Fruit fly (Drosophila melanogaster) whole organism, embryonic: ENCODE results near the gene enc.

Experiments used
- Asciz ChIP-seq: fragments of 200-800 bp; sonication (Bioruptor generic); optimal IDR thresholded peaks from 2 replicates; lab custom pipeline; 2017; ENCODE audit warnings: missing biosample characterization, mild to moderate bottlenecking, missing genetic modification characterization, missing genetic modification reagents
- Atf3 ChIP-seq: fragments of 200-800 bp; sonication (Bioruptor generic); optimal IDR thresholded peaks from 3 replicates; lab custom pipeline; 2016; ENCODE audit warnings: missing biosample characterization, missing genetic modification characterization
- BEAF-32 ChIP-seq: fragments of 200-800 bp; sonication (Bioruptor generic); optimal IDR thresholded peaks from 3 replicates; lab custom pipeline; 2017; ENCODE audit warnings: missing biosample characterization, missing genetic modification characterization, mild to moderate bottlenecking, moderate library complexity, missing genetic modification reagents
- CG10462 ChIP-seq: fragments of 200-800 bp; sonication (Bioruptor generic); optimal IDR thresholded peaks from 2 replicates; lab custom pipeline; 2016; ENCODE audit warnings: missing biosample characterization, missing genetic modification characterization
- CG10959 ChIP-seq: fragments of 200-800 bp; sonication (Bioruptor generic); IDR thresholded peaks from 2 replicates; pipeline ENCODE4 v1.3.6; 2022; ENCODE audit warnings: missing biosample characterization, missing genetic modification characterization
- CG12236 ChIP-seq: fragments of 200-800 bp; sonication (Bioruptor generic); optimal IDR thresholded peaks from 2 replicates; lab custom pipeline; 2016; ENCODE audit warnings: missing biosample characterization, missing genetic modification characterization
- CG14014 ChIP-seq: fragments of 200-800 bp; sonication (Bioruptor generic); IDR thresholded peaks from 2 replicates; pipeline ENCODE4 v1.3.6; 2022; ENCODE audit warnings: missing biosample characterization, missing genetic modification characterization
- CG14710 ChIP-seq: fragments of 200-800 bp; sonication (Bioruptor generic); optimal IDR thresholded peaks from 3 replicates; lab custom pipeline; 2019; ENCODE audit warnings: missing biosample characterization, mild to moderate bottlenecking, missing genetic modification characterization, moderate library complexity
- CG15479 ChIP-seq: fragments of 200-800 bp; sonication (Bioruptor generic); optimal IDR thresholded peaks from 3 replicates; lab custom pipeline; 2019; ENCODE audit warnings: missing biosample characterization, mild to moderate bottlenecking, missing genetic modification characterization, moderate library complexity
- CG1602 ChIP-seq: fragments of 200-800 bp; sonication (Bioruptor generic); optimal IDR thresholded peaks from 3 replicates; lab custom pipeline; 2016; ENCODE audit warnings: missing biosample characterization, missing genetic modification characterization
- CG17328 ChIP-seq: fragments of 200-800 bp; sonication (Bioruptor generic); IDR thresholded peaks from 2 replicates; pipeline ENCODE4 v1.3.6; 2022; ENCODE audit warnings: missing biosample characterization, missing genetic modification characterization
- CG17361 ChIP-seq: fragments of 200-800 bp; sonication (Bioruptor generic); IDR thresholded peaks from 3 replicates; pipeline ENCODE4 v1.3.6; 2022; ENCODE audit warnings: missing biosample characterization, missing genetic modification characterization
- CG17912 ChIP-seq: fragments of 200-800 bp; sonication (Bioruptor generic); optimal IDR thresholded peaks from 2 replicates; lab custom pipeline; 2018; ENCODE audit warnings: missing biosample characterization, mild to moderate bottlenecking, missing genetic modification characterization
- CG30431 ChIP-seq: fragments of 200-800 bp; sonication (Bioruptor generic); optimal IDR thresholded peaks from 2 replicates; lab custom pipeline; 2017; ENCODE audit warnings: missing biosample characterization, missing genetic modification characterization
- CG32532 ChIP-seq: fragments of 200-800 bp; sonication (Bioruptor generic); IDR thresholded peaks from 2 replicates; pipeline ENCODE4 v1.3.6; 2022; ENCODE audit warnings: missing biosample characterization, missing genetic modification characterization
- CG32772 ChIP-seq: fragments of 200-800 bp; sonication (Bioruptor generic); IDR thresholded peaks from 2 replicates; pipeline ENCODE4 v1.3.6; 2022; ENCODE audit warnings: missing biosample characterization, missing genetic modification characterization
- CG34224 ChIP-seq: fragments of 200-800 bp; sonication (Bioruptor generic); IDR thresholded peaks from 3 replicates; pipeline ENCODE4 v1.3.6; 2022; ENCODE audit warnings: missing biosample characterization, missing genetic modification characterization; ENCODE audit not compliant: partially characterized antibody
- CG3838 ChIP-seq: fragments of 200-800 bp; sonication (Bioruptor generic); optimal IDR thresholded peaks from 3 replicates; lab custom pipeline; 2016; ENCODE audit warnings: missing biosample characterization, missing genetic modification characterization
- CG4707 ChIP-seq: fragments of 200-800 bp; sonication (Bioruptor generic); optimal IDR thresholded peaks from 2 replicates; lab custom pipeline; 2018; ENCODE audit warnings: missing biosample characterization, mild to moderate bottlenecking, missing genetic modification characterization, moderate library complexity
- CG7839 ChIP-seq: fragments of 200-800 bp; sonication (Bioruptor generic); optimal IDR thresholded peaks from 3 replicates; lab custom pipeline; 2018; ENCODE audit warnings: missing biosample characterization, mild to moderate bottlenecking, missing genetic modification characterization, moderate library complexity
- CG8359 ChIP-seq: fragments of 200-800 bp; sonication (Bioruptor generic); optimal IDR thresholded peaks from 2 replicates; lab custom pipeline; 2017; ENCODE audit warnings: missing biosample characterization, mild to moderate bottlenecking, missing genetic modification characterization, borderline replicate concordance
- CG9215 ChIP-seq: fragments of 200-800 bp; sonication (Bioruptor generic); IDR thresholded peaks from 2 replicates; pipeline ENCODE4 v1.3.6; 2022; ENCODE audit warnings: missing biosample characterization, missing genetic modification characterization
- CHES-1-like ChIP-seq: fragments of 200-800 bp; sonication (Bioruptor generic); optimal IDR thresholded peaks from 2 replicates; lab custom pipeline; 2016; ENCODE audit warnings: missing biosample characterization, missing genetic modification characterization
- CoRest ChIP-seq: fragments of 200-800 bp; sonication (Bioruptor generic); optimal IDR thresholded peaks from 3 replicates; lab custom pipeline; 2018; ENCODE audit warnings: missing biosample characterization, mild to moderate bottlenecking, missing genetic modification characterization, moderate library complexity
- Dfd ChIP-seq, 2 experiments: fragments of >200 bp; optimal IDR thresholded peaks; 2 replicates each; lab custom pipeline; 2017; ENCODE audit warnings: missing biosample characterization in 2 of 2, missing genetic modification characterization in 2 of 2
- Doc2 ChIP-seq: fragments of 200-800 bp; sonication (Bioruptor generic); IDR thresholded peaks from 2 replicates; pipeline ENCODE4 v1.3.6; 2022; ENCODE audit warnings: missing biosample characterization, missing genetic modification characterization
- Ets65A ChIP-seq: fragments of 200-800 bp; sonication (Bioruptor generic); peaks from one replicate; lab custom pipeline; 2016; ENCODE audit warnings: missing biosample characterization, missing genetic modification characterization
- HLH4C ChIP-seq: fragments of 200-800 bp; sonication (Bioruptor generic); IDR thresholded peaks from 3 replicates; pipeline ENCODE4 v1.3.6; 2022; ENCODE audit warnings: missing biosample characterization, missing genetic modification characterization; ENCODE audit not compliant: partially characterized antibody
- MESR4 ChIP-seq: fragments of 200-800 bp; sonication (Bioruptor generic); optimal IDR thresholded peaks from 2 replicates; lab custom pipeline; 2018; ENCODE audit warnings: missing biosample characterization, mild to moderate bottlenecking, missing genetic modification characterization, moderate library complexity
- Myb ChIP-seq: fragments of 200-800 bp; sonication (Bioruptor generic); optimal IDR thresholded peaks from 2 replicates; lab custom pipeline; 2016; ENCODE audit warnings: missing biosample characterization, missing genetic modification characterization
- Pdp1 ChIP-seq, 2 experiments: fragments of 200-800 bp; sonication (Bioruptor generic); optimal IDR thresholded peaks; 3 replicates each; lab custom pipeline; 2016; ENCODE audit warnings: missing biosample characterization in 2 of 2, missing genetic modification characterization in 2 of 2, mild to moderate bottlenecking in 1 of 2, moderate library complexity in 1 of 2
- Sin3A ChIP-seq: fragments of >200 bp; optimal IDR thresholded peaks from 2 replicates; lab custom pipeline; 2018
- Sox102F ChIP-seq: fragments of 200-800 bp; sonication (Bioruptor generic); optimal IDR thresholded peaks from 2 replicates; lab custom pipeline; 2018; ENCODE audit warnings: missing biosample characterization, mild to moderate bottlenecking, missing genetic modification characterization, moderate library complexity
- Trl ChIP-seq, 3 experiments: fragments of >200 bp in 2 of 3; fragments of 200-800 bp in 1 of 3; sonication (Bioruptor generic) in 1 of 3; optimal IDR thresholded peaks; 2 replicates in 1 of 3; 3 replicates in 2 of 3; lab custom pipeline; 2016 to 2017; ENCODE audit warnings: missing biosample characterization in 1 of 3, missing genetic modification characterization in 1 of 3
- ase ChIP-seq: fragments of 200-800 bp; sonication (Bioruptor generic); IDR thresholded peaks from 3 replicates; pipeline ENCODE4 v1.3.6; 2022; ENCODE audit warnings: missing biosample characterization, missing genetic modification characterization
- bcd ChIP-seq: fragments of 200-800 bp; sonication (Bioruptor generic); optimal IDR thresholded peaks from 2 replicates; lab custom pipeline; 2017; ENCODE audit warnings: missing biosample characterization, mild to moderate bottlenecking, missing genetic modification characterization
- chn ChIP-seq: fragments of 200-800 bp; sonication (Bioruptor generic); optimal IDR thresholded peaks from 2 replicates; lab custom pipeline; 2016; ENCODE audit warnings: missing biosample characterization, missing genetic modification characterization
- dimm ChIP-seq: fragments of 200-800 bp; sonication (Bioruptor generic); IDR thresholded peaks from 2 replicates; pipeline ENCODE4 v1.3.6; 2022; ENCODE audit warnings: missing biosample characterization, missing genetic modification characterization
- fd102C ChIP-seq: fragments of 200-800 bp; sonication (Bioruptor generic); optimal IDR thresholded peaks from 2 replicates; lab custom pipeline; 2018; ENCODE audit warnings: missing biosample characterization, mild to moderate bottlenecking, missing genetic modification characterization, moderate library complexity
- grau ChIP-seq: fragments of 200-800 bp; optimal IDR thresholded peaks from 3 replicates; lab custom pipeline; 2019; ENCODE audit warnings: missing biosample characterization, mild to moderate bottlenecking, missing genetic modification characterization, moderate library complexity
- inv ChIP-seq: fragments of 200-800 bp; sonication (Bioruptor generic); IDR thresholded peaks from 2 replicates; pipeline ENCODE4 v1.3.6; 2022; ENCODE audit warnings: missing biosample characterization, missing genetic modification characterization; ENCODE audit not compliant: partially characterized antibody
- lab ChIP-seq: fragments of 200-800 bp; sonication (Bioruptor generic); optimal IDR thresholded peaks from 3 replicates; lab custom pipeline; 2017; ENCODE audit warnings: missing biosample characterization, missing genetic modification characterization, mild to moderate bottlenecking, moderate library complexity, missing genetic modification reagents
- mirr ChIP-seq: fragments of 200-800 bp; sonication (Bioruptor generic); optimal IDR thresholded peaks from 3 replicates; lab custom pipeline; 2018; ENCODE audit warnings: missing biosample characterization, mild to moderate bottlenecking, missing genetic modification characterization
- nerfin-1 ChIP-seq: fragments of 200-800 bp; sonication (Bioruptor generic); optimal IDR thresholded peaks from 3 replicates; lab custom pipeline; 2019; ENCODE audit warnings: missing biosample characterization, mild to moderate bottlenecking, missing genetic modification characterization, moderate library complexity
- nom ChIP-seq: fragments of 200-800 bp; sonication (Bioruptor generic); optimal IDR thresholded peaks from 2 replicates; lab custom pipeline; 2017; ENCODE audit warnings: missing biosample characterization, missing genetic modification characterization, mild to moderate bottlenecking, moderate library complexity, missing genetic modification reagents
- onecut ChIP-seq: fragments of 200-800 bp; sonication (Bioruptor generic); IDR thresholded peaks from 2 replicates; pipeline ENCODE4 v1.3.6; 2022; ENCODE audit warnings: missing biosample characterization, missing genetic modification characterization
- psq ChIP-seq: fragments of 200-800 bp; sonication (Bioruptor generic); optimal IDR thresholded peaks from 2 replicates; lab custom pipeline; 2017; ENCODE audit warnings: missing biosample characterization, missing genetic modification characterization
- sens ChIP-seq: fragments of 200-800 bp; sonication (Bioruptor generic); peaks from one replicate; lab custom pipeline; 2016; ENCODE audit warnings: missing biosample characterization, missing genetic modification characterization
- sr ChIP-seq: fragments of 200-800 bp; sonication (Bioruptor generic); IDR thresholded peaks from 3 replicates; pipeline ENCODE4 v1.3.6; 2022; ENCODE audit warnings: missing biosample characterization, missing genetic modification characterization
- tin ChIP-seq: fragments of 200-800 bp; sonication (Bioruptor generic); optimal IDR thresholded peaks from 3 replicates; lab custom pipeline; 2016; ENCODE audit warnings: missing biosample characterization, missing genetic modification characterization
- trem ChIP-seq: fragments of 200-800 bp; optimal IDR thresholded peaks from 3 replicates; lab custom pipeline; 2019; ENCODE audit warnings: missing biosample characterization, mild to moderate bottlenecking, missing genetic modification characterization, moderate library complexity

The enc gene

DNA sequence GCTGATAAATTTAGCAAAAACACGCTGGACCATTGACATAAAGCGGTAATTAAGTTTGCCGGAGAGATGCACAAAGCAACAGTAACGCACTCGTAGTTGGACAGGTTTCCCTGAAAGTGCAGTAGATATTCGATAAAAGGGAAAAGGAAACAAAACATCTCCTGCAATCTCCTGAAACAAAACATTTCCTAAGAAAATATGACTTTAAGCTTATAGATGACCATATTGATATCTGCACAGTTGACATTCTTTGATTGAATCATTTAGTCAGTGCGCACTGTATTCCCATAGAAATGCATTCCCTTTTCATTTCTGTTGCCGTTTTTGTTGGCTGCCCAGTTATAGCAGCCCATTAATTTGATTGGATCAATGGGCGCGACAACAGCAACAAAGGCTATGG, 34.4 kb downstream of the enc start:
- TF ChIP-seq Dfd (GFP tag; optimal IDR thresholded peaks at IDR 0.05; lab: Kevin White, UChicago) (no peak), HLH4C (GFP tag; lab: Robert Waterston, UW) (no peak), Asciz (GFP tag; lab: Kevin White, UChicago) (no peak), CG3838 (GFP tag; lab: Kevin White, UChicago) (no peak), inv (no peak), nerfin-1 (tag; lab: Kevin White, UChicago) (peak; percentile 28), CG14014 (GFP tag; lab: Robert Waterston, UW) (no peak), nom (GFP tag; lab: Kevin White, UChicago) (peak; percentile 23), CoRest (tag; lab: Kevin White, UChicago) (peak; percentile 70), CG30431 (no peak), CG17361 (GFP tag; lab: Robert Waterston, UW) (peak; percentile 32; the same call in 1 of the 3 replicates), CG14710 (tag; lab: Kevin White, UChicago) (peak; percentile 21), CG15479 (no peak), sens (peak; percentile 85), Myb (no peak), Pdp1 (GFP tag; optimal IDR thresholded peaks at IDR 0.05; lab: Kevin White, UChicago) (peak in 1 of 2 experiments; percentile 47), CG10959 (GFP tag; lab: Robert Waterston, UW) (peak; percentile 56), CG10462 (GFP tag; lab: Kevin White, UChicago) (peak; percentile 21), tin (GFP tag; lab: Kevin White, UChicago) (no peak), Atf3 (peak; percentile 21), Sox102F (GFP tag; lab: Kevin White, UChicago) (peak; percentile 86), dimm (GFP tag; lab: Robert Waterston, UW) (no peak), mirr (GFP tag; lab: Kevin White, UChicago) (no peak), ase (GFP tag; lab: Robert Waterston, UW) (0 out of 3 replicates have a peak, but pooled peaks have one; percentile 34), CG17328 (GFP tag; lab: Robert Waterston, UW) (peak; percentile 73), trem (tag; lab: Kevin White, UChicago) (no peak), CG17912 (GFP tag; lab: Kevin White, UChicago) (no peak), Sin3A (lab: Kevin White, UChicago) (no peak), CG9215 (GFP tag; lab: Robert Waterston, UW) (peak; percentile 34; the same call in 1 of the 2 replicates), chn (GFP tag; lab: Kevin White, UChicago) (peak; percentile 48), CG7839 (tag; lab: Kevin White, UChicago) (peak; percentile 35), BEAF-32 (GFP tag; lab: Kevin White, UChicago) (no peak), Doc2 (GFP tag; lab: Robert Waterston, UW) (no peak), CG32532 (no peak), lab (GFP tag; lab: Kevin White, UChicago) (no peak), CG8359 (GFP tag; lab: Kevin White, UChicago) (no peak), grau (peak; percentile 89), CG1602 (GFP tag; lab: Kevin White, UChicago) (peak; percentile 50), CG34224 (no peak), bcd (GFP tag; lab: Kevin White, UChicago) (no peak), MESR4 (GFP tag; lab: Kevin White, UChicago) (no peak), psq (no peak), sr (GFP tag; lab: Robert Waterston, UW) (no peak), onecut (peak; percentile 40), Trl (optimal IDR thresholded peaks at IDR 0.05; lab: Kevin White, UChicago) (no peak), Trl (GFP tag; optimal IDR thresholded peaks at IDR 0.05; lab: Kevin White, UChicago) (peak; percentile 1), CHES-1-like (GFP tag; lab: Kevin White, UChicago) (peak; percentile 5), fd102C (GFP tag; lab: Kevin White, UChicago) (peak; percentile 32), Ets65A (no peak), CG4707 (peak; percentile 61), CG32772 (GFP tag; lab: Robert Waterston, UW) (no peak), CG12236 (peak; percentile 23)
